Worm (Caenorhabditis elegans): ENCODE measurements around the gene erh-2.

Gene erh-2

ce11 chrIII:4593098-4593697 is at the start of gene erh-2:
erh-2 (plus strand) TSS chrIII:4593231.
- TF ChIP-seq T22C8.4 (GFP tag; IDR thresholded peaks at IDR 0.05) (no peak), med-1 (GFP tag; optimal IDR thresholded peaks at IDR 0.05; ENCODE audit: insufficient read depth) (no peak), tab-1 (GFP tag; IDR thresholded peaks at IDR 0.05) (no peak), ref-1 (GFP tag; conservative IDR thresholded peaks at IDR 0.05) (no peak), flt-1 (GFP tag; IDR thresholded peaks at IDR 0.05) (no peak), ztf-29 (GFP tag; IDR thresholded peaks at IDR 0.05) (no peak), klf-2 (GFP tag; conservative IDR thresholded peaks at IDR 0.05) (no peak), ztf-23 (GFP tag; IDR thresholded peaks at IDR 0.05) (no peak), cog-1 (tag; optimal IDR thresholded peaks at IDR 0.05) (no peak)

- no peak for TF ChIP-seq med-1 (GFP tag; optimal IDR thresholded peaks at IDR 0.05; ENCODE audit: insufficient read depth)
- TF ChIP-seq ref-1 (GFP tag; conservative IDR thresholded peaks at IDR 0.05): no peak
Observed at ce11 chrIII:4544959-4545358, 48.1 kb upstream of the erh-2 start, which contains the start of gene M88.3. M88.3 (minus strand) TSS chrIII:4545059.

ce11 chrIII:4548739-4549138 is 44.3 kb upstream of the erh-2 start, which contains the start of gene M88.4:
M88.4 (plus strand) TSS chrIII:4549039.
- TF ChIP-seq T22C8.4 (GFP tag; IDR thresholded peaks at IDR 0.05) (no peak), cog-1 (tag; optimal IDR thresholded peaks at IDR 0.05) (no peak), tab-1 (GFP tag; IDR thresholded peaks at IDR 0.05) (no peak), flt-1 (GFP tag; IDR thresholded peaks at IDR 0.05) (no peak), ztf-29 (GFP tag; IDR thresholded peaks at IDR 0.05) (no peak), ztf-23 (GFP tag; IDR thresholded peaks at IDR 0.05) (no peak), klf-2 (GFP tag; conservative IDR thresholded peaks at IDR 0.05) (no peak), ref-1 (GFP tag; conservative IDR thresholded peaks at IDR 0.05) (no peak), med-1 (GFP tag; optimal IDR thresholded peaks at IDR 0.05; ENCODE audit: insufficient read depth) (no peak)

ce11 chrIII:4551963-4552362 is 41.1 kb upstream of the erh-2 start:
- no peak for TF ChIP-seq med-1 (GFP tag; optimal IDR thresholded peaks at IDR 0.05; ENCODE audit: insufficient read depth)
- no peak for TF ChIP-seq cog-1 (tag; optimal IDR thresholded peaks at IDR 0.05)
- TF ChIP-seq ztf-23 (GFP tag; IDR thresholded peaks at IDR 0.05): no peak
- TF ChIP-seq T22C8.4 (GFP tag; IDR thresholded peaks at IDR 0.05): no peak
- TF ChIP-seq ztf-29 (GFP tag; IDR thresholded peaks at IDR 0.05): no peak
- TF ChIP-seq klf-2 (GFP tag; conservative IDR thresholded peaks at IDR 0.05): no peak
- no peak for TF ChIP-seq tab-1 (GFP tag; IDR thresholded peaks at IDR 0.05)
- no peak for TF ChIP-seq ref-1 (GFP tag; conservative IDR thresholded peaks at IDR 0.05)
- TF ChIP-seq flt-1 (GFP tag; IDR thresholded peaks at IDR 0.05): no peak

ce11 chrIII:4552872-4553271 is 40.2 kb upstream of the erh-2 start:
- TF ChIP-seq ztf-23 (GFP tag; IDR thresholded peaks at IDR 0.05) (no peak), tab-1 (GFP tag; IDR thresholded peaks at IDR 0.05) (no peak), med-1 (GFP tag; optimal IDR thresholded peaks at IDR 0.05; ENCODE audit: insufficient read depth) (no peak), ztf-29 (GFP tag; IDR thresholded peaks at IDR 0.05) (no peak), cog-1 (tag; optimal IDR thresholded peaks at IDR 0.05) (no peak), flt-1 (GFP tag; IDR thresholded peaks at IDR 0.05) (no peak), ref-1 (GFP tag; conservative IDR thresholded peaks at IDR 0.05) (no peak), klf-2 (GFP tag; conservative IDR thresholded peaks at IDR 0.05) (no peak), T22C8.4 (GFP tag; IDR thresholded peaks at IDR 0.05) (no peak)

- no peak for TF ChIP-seq tab-1 (GFP tag; IDR thresholded peaks at IDR 0.05)
- no peak for TF ChIP-seq T22C8.4 (GFP tag; IDR thresholded peaks at IDR 0.05)
- no peak for TF ChIP-seq flt-1 (GFP tag; IDR thresholded peaks at IDR 0.05)
- TF ChIP-seq med-1 (GFP tag; optimal IDR thresholded peaks at IDR 0.05; ENCODE audit: insufficient read depth): no peak
- no peak for TF ChIP-seq cog-1 (tag; optimal IDR thresholded peaks at IDR 0.05)
- TF ChIP-seq ref-1 (GFP tag; conservative IDR thresholded peaks at IDR 0.05): no peak
- TF ChIP-seq ztf-23 (GFP tag; IDR thresholded peaks at IDR 0.05): no peak
- TF ChIP-seq klf-2 (GFP tag; conservative IDR thresholded peaks at IDR 0.05): no peak
Observed at ce11 chrIII:4553316-4553715, 39.7 kb upstream of the erh-2 start, which contains the start of gene imph-1. imph-1 (plus strand) TSS chrIII:4553616.

ce11 chrIII:4555345-4555744 is 37.7 kb upstream of the erh-2 start:
- TF ChIP-seq flt-1 (GFP tag; IDR thresholded peaks at IDR 0.05) (no peak), med-1 (GFP tag; optimal IDR thresholded peaks at IDR 0.05; ENCODE audit: insufficient read depth) (no peak), tab-1 (GFP tag; IDR thresholded peaks at IDR 0.05) (no peak), ztf-23 (GFP tag; IDR thresholded peaks at IDR 0.05) (no peak), ztf-29 (GFP tag; IDR thresholded peaks at IDR 0.05) (no peak), cog-1 (tag; optimal IDR thresholded peaks at IDR 0.05) (no peak), klf-2 (GFP tag; conservative IDR thresholded peaks at IDR 0.05) (no peak)

ce11 chrIII:4560393-4560890 is 32.6 kb upstream of the erh-2 start:
- no peak for TF ChIP-seq ztf-23 (GFP tag; IDR thresholded peaks at IDR 0.05)
- peak; percentile 16 for TF ChIP-seq cog-1 (tag; optimal IDR thresholded peaks at IDR 0.05)

- TF ChIP-seq klf-2 (GFP tag; conservative IDR thresholded peaks at IDR 0.05) (no peak), ztf-29 (GFP tag; IDR thresholded peaks at IDR 0.05) (no peak), cog-1 (tag; optimal IDR thresholded peaks at IDR 0.05) (no peak), tab-1 (GFP tag; IDR thresholded peaks at IDR 0.05) (no peak), ref-1 (GFP tag; conservative IDR thresholded peaks at IDR 0.05) (no peak), ztf-23 (GFP tag; IDR thresholded peaks at IDR 0.05) (no peak)
Observed at ce11 chrIII:4561286-4561685, 31.7 kb upstream of the erh-2 start.

- TF ChIP-seq flt-1 (GFP tag; IDR thresholded peaks at IDR 0.05) (no peak), T22C8.4 (GFP tag; IDR thresholded peaks at IDR 0.05) (no peak), ref-1 (GFP tag; conservative IDR thresholded peaks at IDR 0.05) (no peak), med-1 (GFP tag; optimal IDR thresholded peaks at IDR 0.05; ENCODE audit: insufficient read depth) (no peak), tab-1 (GFP tag; IDR thresholded peaks at IDR 0.05) (no peak)
Observed at ce11 chrIII:4562070-4562788, 30.8 kb upstream of the erh-2 start, which contains the start of gene pan-1. pan-1 (plus strand) TSS chrIII:4562738.
